Fruit fly (Drosophila melanogaster) whole organism, pupa: ENCODE data around the gene Ankrd49.

Experiments used
- CG13204 ChIP-seq: fragments of 200-800 bp; sonication (Bioruptor generic); optimal IDR thresholded peaks from 2 replicates; lab custom pipeline; 2018; ENCODE audit warnings: missing biosample characterization, mild to moderate bottlenecking, missing genetic modification characterization, moderate library complexity
- CG15710 ChIP-seq: fragments of 200-800 bp; sonication (Bioruptor generic); optimal IDR thresholded peaks from 2 replicates; lab custom pipeline; 2018; ENCODE audit warnings: missing biosample characterization, mild to moderate bottlenecking, missing genetic modification characterization, moderate library complexity
- CG32121 ChIP-seq: fragments of 200-800 bp; sonication (Bioruptor generic); IDR thresholded peaks from 2 replicates; pipeline ENCODE4 v1.3.6; 2022; ENCODE audit warnings: missing biosample characterization, missing genetic modification characterization
- CG34367 ChIP-seq: fragments of 200-800 bp; sonication (Bioruptor generic); optimal IDR thresholded peaks from 2 replicates; lab custom pipeline; 2018; ENCODE audit warnings: missing biosample characterization, mild to moderate bottlenecking, missing genetic modification characterization
- EcR ChIP-seq: fragments of 200-800 bp; sonication (Bioruptor generic); optimal IDR thresholded peaks from 3 replicates; lab custom pipeline; 2019; ENCODE audit warnings: missing biosample characterization, missing genetic modification characterization, mild to moderate bottlenecking, moderate library complexity, missing genetic modification reagents
- Snoo ChIP-seq: fragments of 200-800 bp; sonication (Bioruptor generic); optimal IDR thresholded peaks from 3 replicates; lab custom pipeline; 2017; ENCODE audit warnings: missing biosample characterization, mild to moderate bottlenecking, missing genetic modification characterization, inconsistent platforms

dm6 chr2L:15008034-15008433 is 803 bp upstream of the Ankrd49 start:
- TF ChIP-seq CG15710 (tag; lab: Kevin White, UChicago), result no peak
- TF ChIP-seq Snoo (tag; lab: Kevin White, UChicago), result no peak
- no peak for TF ChIP-seq EcR (GFP tag; lab: Kevin White, UChicago)
- no peak for TF ChIP-seq CG13204 (GFP tag; lab: Kevin White, UChicago)
- no peak for TF ChIP-seq CG34367 (tag; lab: Kevin White, UChicago)
- TF ChIP-seq CG32121 (GFP tag; lab: Robert Waterston, UW), result no peak
